Fruit fly (Drosophila melanogaster) whole organism, adult: Measurements from ENCODE around the gene Octbeta1R.

Experiments
- CG14711 ChIP-seq: fragments of 200-800 bp; sonication (Bioruptor generic); optimal IDR thresholded peaks from 2 replicates; lab custom pipeline; 2018; ENCODE audit warnings: missing biosample characterization, mild to moderate bottlenecking, missing genetic modification characterization, moderate library complexity
- CG1620 ChIP-seq: fragments of 200-800 bp; sonication (Bioruptor generic); optimal IDR thresholded peaks from 2 replicates; lab custom pipeline; 2016; ENCODE audit warnings: missing biosample characterization, missing genetic modification characterization
- CG33017 ChIP-seq: fragments of 200-800 bp; sonication (Bioruptor generic); optimal IDR thresholded peaks from 2 replicates; lab custom pipeline; 2018; ENCODE audit warnings: missing biosample characterization, mild to moderate bottlenecking, missing genetic modification characterization, moderate library complexity
- CG7045 ChIP-seq: fragments of 200-800 bp; sonication (Bioruptor generic); optimal IDR thresholded peaks from 2 replicates; lab custom pipeline; 2017; ENCODE audit warnings: missing biosample characterization, mild to moderate bottlenecking, missing genetic modification characterization
- CG7101 ChIP-seq: fragments of 200-800 bp; sonication (Bioruptor generic); optimal IDR thresholded peaks from 2 replicates; lab custom pipeline; 2018; ENCODE audit warnings: missing biosample characterization, mild to moderate bottlenecking, missing genetic modification characterization, moderate library complexity
- Clk ChIP-seq: fragments of 200-800 bp; sonication (Bioruptor generic); optimal IDR thresholded peaks from 2 replicates; lab custom pipeline; 2017; ENCODE audit warnings: missing biosample characterization, missing genetic modification characterization
- bab1 ChIP-seq: fragments of 200-800 bp; sonication (Bioruptor generic); optimal IDR thresholded peaks from 3 replicates; lab custom pipeline; 2019; ENCODE audit warnings: missing biosample characterization, mild to moderate bottlenecking, missing genetic modification characterization, moderate library complexity
- cic ChIP-seq: fragments of 200-800 bp; sonication (Bioruptor generic); optimal IDR thresholded peaks from 2 replicates; lab custom pipeline; 2017; ENCODE audit warnings: missing biosample characterization, mild to moderate bottlenecking, missing genetic modification characterization, moderate library complexity
- cnc ChIP-seq, 2 experiments: fragments of >200 bp; optimal IDR thresholded peaks; 2 replicates each; lab custom pipeline; 2017
- kay ChIP-seq: fragments of 200-800 bp; sonication (Bioruptor generic); peaks from one replicate; lab custom pipeline; 2016; ENCODE audit warnings: missing biosample characterization, missing genetic modification characterization, borderline replicate concordance
- ovo ChIP-seq: fragments of 200-800 bp; sonication (Bioruptor generic); optimal IDR thresholded peaks from 2 replicates; lab custom pipeline; 2016; ENCODE audit warnings: missing biosample characterization, missing genetic modification characterization
- tj ChIP-seq: fragments of 200-800 bp; sonication (Bioruptor generic); optimal IDR thresholded peaks from 3 replicates; lab custom pipeline; 2017; ENCODE audit warnings: missing biosample characterization, mild to moderate bottlenecking, missing genetic modification characterization, moderate library complexity
- toe ChIP-seq: fragments of 200-800 bp; sonication (Bioruptor generic); optimal IDR thresholded peaks from 2 replicates; lab custom pipeline; 2016; ENCODE audit warnings: missing biosample characterization, missing genetic modification characterization

DNA sequence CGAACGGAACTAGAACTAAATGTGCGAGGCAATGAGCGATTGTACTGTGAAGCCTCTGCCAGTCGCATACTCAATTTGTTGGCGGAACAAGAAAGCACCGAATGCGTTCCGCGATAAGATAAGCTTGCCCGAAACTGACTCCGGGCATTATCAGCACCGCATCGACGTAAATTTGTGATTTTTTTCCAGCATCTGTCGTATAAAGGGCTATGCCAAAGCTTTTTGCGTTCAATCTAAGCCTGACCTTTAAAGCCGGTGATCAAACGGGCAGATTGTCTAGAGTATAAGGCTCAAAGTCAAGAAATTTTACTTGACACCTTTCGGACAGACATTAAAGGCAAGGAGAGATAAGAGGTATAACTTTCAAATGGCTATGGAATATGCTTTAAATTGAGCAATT lies 49.0 kb downstream of the Octbeta1R start:
- no peak for TF ChIP-seq CG33017 (tag; lab: Kevin White, UChicago)
- no peak for TF ChIP-seq cnc (optimal IDR thresholded peaks at IDR 0.05; lab: Kevin White, UChicago)
- no peak for TF ChIP-seq tj (GFP tag; lab: Kevin White, UChicago)
- TF ChIP-seq kay: no peak
- TF ChIP-seq cic (GFP tag; lab: Kevin White, UChicago): peak; percentile 28
- TF ChIP-seq CG7045 (GFP tag; lab: Kevin White, UChicago): no peak
- no peak for TF ChIP-seq toe (GFP tag; lab: Kevin White, UChicago)
- TF ChIP-seq bab1 (GFP tag; lab: Kevin White, UChicago): no peak
- no peak for TF ChIP-seq CG7101 (tag; lab: Kevin White, UChicago)
- TF ChIP-seq ovo (GFP tag; lab: Kevin White, UChicago): no peak
- no peak for TF ChIP-seq Clk
- TF ChIP-seq CG14711 (tag; lab: Kevin White, UChicago): no peak
- TF ChIP-seq CG1620 (GFP tag; lab: Kevin White, UChicago): no peak
